Worm (Caenorhabditis elegans) whole organism, late embryonic: ENCODE results near the gene C16C10.2.

Experiments used
- C08G9.2 ChIP-seq: sonication (generic microtip); optimal IDR thresholded peaks from 2 replicates; lab custom pipeline; 2016; ENCODE audit warnings: mild to moderate bottlenecking, missing genetic modification characterization, moderate library complexity, missing compliant biosample characterization
- C38D4.7 ChIP-seq: fragments of 200-800 bp; sonication (Bioruptor generic); optimal IDR thresholded peaks from 2 replicates; lab custom pipeline; 2018; ENCODE audit warnings: mild to moderate bottlenecking, missing genetic modification characterization, moderate library complexity, missing compliant biosample characterization
- F13H6.1 ChIP-seq: sonication (generic microtip); optimal IDR thresholded peaks from 2 replicates; lab custom pipeline; 2016; ENCODE audit warnings: missing genetic modification characterization, missing compliant biosample characterization
- K02D7.2 ChIP-seq: sonication (generic microtip); optimal IDR thresholded peaks from 2 replicates; lab custom pipeline; 2017; ENCODE audit warnings: mild to moderate bottlenecking, missing genetic modification characterization, missing compliant biosample characterization
- T23F11.4 ChIP-seq: fragments of 200-800 bp; sonication (Bioruptor generic); optimal IDR thresholded peaks from 2 replicates; lab custom pipeline; 2018; ENCODE audit warnings: mild to moderate bottlenecking, missing genetic modification characterization, missing compliant biosample characterization
- ahr-1 ChIP-seq: sonication (generic microtip); optimal IDR thresholded peaks from 2 replicates; lab custom pipeline; 2016; ENCODE audit warnings: missing genetic modification characterization, missing compliant biosample characterization
- ceh-18 ChIP-seq: sonication (generic microtip); optimal IDR thresholded peaks from 2 replicates; lab custom pipeline; 2016; ENCODE audit warnings: missing genetic modification characterization, missing compliant biosample characterization
- ceh-2 ChIP-seq: sonication (generic microtip); optimal IDR thresholded peaks from 2 replicates; lab custom pipeline; 2016; ENCODE audit warnings: missing genotype, missing genetic modification characterization, missing compliant biosample characterization
- ceh-22 ChIP-seq: sonication (generic microtip); optimal IDR thresholded peaks from 2 replicates; lab custom pipeline; 2017; ENCODE audit warnings: missing biosample characterization, missing genetic modification characterization
- ceh-30 ChIP-seq: fragments of 150-350 bp; optimal IDR thresholded peaks from 2 replicates; lab custom pipeline; 2014; ENCODE audit warnings: missing biosample characterization, missing genetic modification characterization
- ceh-45 ChIP-seq: fragments of 200-800 bp; sonication (Bioruptor generic); IDR thresholded peaks from 2 replicates; pipeline ENCODE4 v1.3.6; 2022; ENCODE audit warnings: missing genetic modification reagents, missing genetic modification characterization, missing compliant biosample characterization
- ceh-6 ChIP-seq: fragments of 200-800 bp; sonication (Bioruptor generic); optimal IDR thresholded peaks from 2 replicates; lab custom pipeline; 2018; ENCODE audit warnings: mild to moderate bottlenecking, missing genetic modification characterization, missing compliant biosample characterization
- ceh-9 ChIP-seq: sonication (generic microtip); optimal IDR thresholded peaks from 2 replicates; lab custom pipeline; 2016; ENCODE audit warnings: mild to moderate bottlenecking, missing genetic modification characterization, inconsistent platforms, missing compliant biosample characterization
- elt-2 ChIP-seq: sonication (generic microtip); optimal IDR thresholded peaks from 2 replicates; lab custom pipeline; 2016; ENCODE audit warnings: missing genetic modification reagents, missing genetic modification characterization, missing compliant biosample characterization
- elt-4 ChIP-seq: sonication (generic microtip); optimal IDR thresholded peaks from 2 replicates; lab custom pipeline; 2016; ENCODE audit warnings: missing genetic modification characterization, missing compliant biosample characterization
- ets-4 ChIP-seq: sonication (generic microtip); optimal IDR thresholded peaks from 2 replicates; lab custom pipeline; 2016; ENCODE audit warnings: missing genetic modification characterization, missing compliant biosample characterization
- eyg-1 ChIP-seq: sonication (generic microtip); optimal IDR thresholded peaks from 2 replicates; lab custom pipeline; 2016; ENCODE audit warnings: missing genotype, missing genetic modification characterization, missing compliant biosample characterization
- fkh-10 ChIP-seq: fragments of 150-350 bp; optimal IDR thresholded peaks from 2 replicates; lab custom pipeline; 2014; ENCODE audit warnings: missing biosample characterization, missing genetic modification reagents, missing genetic modification characterization
- fkh-6 ChIP-seq: sonication (generic microtip); optimal IDR thresholded peaks from 2 replicates; lab custom pipeline; 2016; ENCODE audit warnings: missing genetic modification characterization, missing compliant biosample characterization
- gmeb-2 ChIP-seq: sonication (generic microtip); optimal IDR thresholded peaks from 2 replicates; lab custom pipeline; 2016; ENCODE audit warnings: missing genetic modification characterization, inconsistent platforms, missing compliant biosample characterization
- hlh-13 ChIP-seq: fragments of 200-800 bp; sonication (Bioruptor generic); optimal IDR thresholded peaks from 2 replicates; lab custom pipeline; 2018; ENCODE audit warnings: mild to moderate bottlenecking, missing genetic modification characterization, missing compliant biosample characterization
- hlh-30 ChIP-seq: sonication (generic microtip); optimal IDR thresholded peaks from 2 replicates; lab custom pipeline; 2017; ENCODE audit warnings: antibody characterized with exemption, missing genetic modification characterization, missing compliant biosample characterization; ENCODE audit not compliant: insufficient read depth
- hlh-6 ChIP-seq: sonication (generic microtip); optimal IDR thresholded peaks from 2 replicates; lab custom pipeline; 2016; ENCODE audit warnings: missing genotype, missing genetic modification characterization, missing compliant biosample characterization
- lin-11 ChIP-seq: fragments of 200-800 bp; sonication (Bioruptor generic); optimal IDR thresholded peaks from 2 replicates; lab custom pipeline; 2018; ENCODE audit warnings: mild to moderate bottlenecking, missing genetic modification characterization, missing compliant biosample characterization
- nfya-1 ChIP-seq: sonication (generic microtip); optimal IDR thresholded peaks from 2 replicates; lab custom pipeline; 2017; ENCODE audit warnings: missing genetic modification characterization, mild to moderate bottlenecking, missing compliant biosample characterization, antibody characterized with exemption, moderate library complexity
- npax-4 ChIP-seq: sonication (generic microtip); optimal IDR thresholded peaks from 2 replicates; lab custom pipeline; 2016; ENCODE audit warnings: missing genetic modification characterization, missing compliant biosample characterization
- odd-2 ChIP-seq: sonication (generic microtip); optimal IDR thresholded peaks from 2 replicates; lab custom pipeline; 2017; ENCODE audit warnings: antibody characterized with exemption, mild to moderate bottlenecking, missing genetic modification characterization, missing compliant biosample characterization
- pat-9 ChIP-seq: fragments of 200-800 bp; sonication (Bioruptor generic); optimal IDR thresholded peaks from 2 replicates; lab custom pipeline; 2018; ENCODE audit warnings: mild to moderate bottlenecking, missing genetic modification characterization, moderate library complexity, missing compliant biosample characterization
- pax-1 ChIP-seq: fragments of 150-350 bp; optimal IDR thresholded peaks from 2 replicates; lab custom pipeline; 2014; ENCODE audit warnings: missing biosample characterization, missing genetic modification characterization
- pha-2 ChIP-seq: sonication (generic microtip); optimal IDR thresholded peaks from 2 replicates; lab custom pipeline; 2017; ENCODE audit warnings: mild to moderate bottlenecking, missing genetic modification characterization, missing compliant biosample characterization
- pros-1 ChIP-seq: fragments of 150-350 bp; optimal IDR thresholded peaks from 2 replicates; lab custom pipeline; 2014; ENCODE audit warnings: missing biosample characterization, missing genetic modification reagents, missing genetic modification characterization
- rnt-1 ChIP-seq: sonication (generic microtip); optimal IDR thresholded peaks from 2 replicates; lab custom pipeline; 2016; ENCODE audit warnings: missing genetic modification characterization, missing compliant biosample characterization
- sox-2 ChIP-seq: fragments of 200-800 bp; sonication (Bioruptor generic); IDR thresholded peaks from 2 replicates; pipeline ENCODE4 v1.3.6; 2022; ENCODE audit warnings: missing genetic modification reagents, missing genetic modification characterization, missing compliant biosample characterization
- syd-9 ChIP-seq: sonication (generic microtip); optimal IDR thresholded peaks from 2 replicates; lab custom pipeline; 2016; ENCODE audit warnings: mild to moderate bottlenecking, missing genetic modification characterization, moderate library complexity, missing compliant biosample characterization
- tbx-2 ChIP-seq: sonication (generic microtip); optimal IDR thresholded peaks from 2 replicates; lab custom pipeline; 2016; ENCODE audit warnings: missing genetic modification characterization, missing compliant biosample characterization
- ttx-3 ChIP-seq: sonication (generic microtip); optimal IDR thresholded peaks from 2 replicates; lab custom pipeline; 2016; ENCODE audit warnings: missing genetic modification reagents, missing genetic modification characterization, missing compliant biosample characterization
- unc-42 ChIP-seq: sonication (generic microtip); optimal IDR thresholded peaks from 2 replicates; lab custom pipeline; 2016; ENCODE audit warnings: missing genotype, missing genetic modification characterization, missing compliant biosample characterization
- unc-55 ChIP-seq: sonication (generic microtip); optimal IDR thresholded peaks from 2 replicates; lab custom pipeline; 2017; ENCODE audit warnings: missing biosample characterization, missing genetic modification reagents, missing genetic modification characterization
- zip-5 ChIP-seq: sonication (generic microtip); optimal IDR thresholded peaks from 2 replicates; lab custom pipeline; 2016; ENCODE audit warnings: missing genetic modification characterization, missing compliant biosample characterization
- ztf-16 ChIP-seq: sonication (generic microtip); optimal IDR thresholded peaks from 2 replicates; lab custom pipeline; 2017; ENCODE audit warnings: missing genetic modification characterization, missing compliant biosample characterization

Gene C16C10.2

DNA sequence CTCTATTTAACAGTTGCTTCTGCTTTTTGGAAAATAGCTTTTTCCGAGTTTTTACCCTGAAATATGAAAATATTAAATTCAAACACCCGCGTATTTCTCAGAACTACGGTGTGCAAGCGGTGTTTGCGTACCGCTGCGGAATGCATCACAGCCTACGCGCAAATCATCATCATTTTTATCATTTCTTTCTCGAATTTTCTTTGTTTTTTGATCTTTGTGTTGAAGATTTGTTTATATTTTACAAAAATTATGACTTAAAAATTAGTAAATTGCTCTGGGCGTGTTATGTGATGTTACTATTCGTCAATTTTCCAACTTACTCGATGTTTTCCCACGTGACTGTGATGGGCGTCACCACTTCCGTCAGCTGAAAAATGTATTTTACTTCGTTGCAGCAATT, 27.5 kb downstream of the C16C10.2 start (continued):
- TF ChIP-seq elt-4 (no peak), elt-2 (tag; lab: Kevin White, UChicago) (peak; percentile 36), tbx-2 (tag; lab: Kevin White, UChicago) (peak; percentile 5), eyg-1 (tag; lab: Kevin White, UChicago) (no peak), ceh-2 (tag; lab: Kevin White, UChicago) (no peak), syd-9 (tag; lab: Kevin White, UChicago) (no peak), gmeb-2 (tag; lab: Kevin White, UChicago) (no peak), fkh-10 (GFP tag; lab: Kevin White, UChicago) (no peak), pros-1 (tag; lab: Kevin White, UChicago) (no peak), ets-4 (tag; lab: Kevin White, UChicago) (no peak), K02D7.2 (tag; lab: Kevin White, UChicago) (no peak), rnt-1 (tag; lab: Kevin White, UChicago) (no peak), hlh-6 (tag; lab: Kevin White, UChicago) (no peak), hlh-30 (tag; lab: Kevin White, UChicago) (peak; percentile 1), nfya-1 (peak; percentile 81), unc-55 (GFP tag; lab: Kevin White, UChicago) (peak; percentile 74), ceh-18 (peak; percentile 15), ceh-22 (no peak), fkh-6 (tag; lab: Kevin White, UChicago) (no peak), pha-2 (no peak), odd-2 (tag; lab: Kevin White, UChicago) (no peak), ztf-16 (tag; lab: Kevin White, UChicago) (no peak), hlh-13 (GFP tag; lab: Kevin White, UChicago) (no peak), npax-4 (tag; lab: Kevin White, UChicago) (no peak)

DNA sequence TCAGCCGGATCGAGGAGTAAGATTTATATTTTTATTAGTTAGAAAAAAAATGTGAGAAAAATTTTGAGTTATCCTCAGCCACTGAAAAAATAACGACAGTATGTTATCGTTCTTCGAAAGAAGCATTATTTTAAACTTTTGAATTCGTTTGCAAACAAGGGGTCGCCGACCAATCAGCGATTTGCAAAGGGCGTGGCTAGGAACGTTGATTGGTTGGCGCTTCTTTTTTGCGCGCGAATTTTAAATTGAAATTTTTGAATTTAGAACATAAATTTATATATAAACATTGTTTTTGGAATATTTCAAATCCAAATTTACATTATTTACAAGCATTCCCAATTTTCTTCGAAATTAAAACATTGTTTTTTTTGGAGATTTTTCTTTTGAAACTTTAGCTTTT, 35.3 kb downstream of the C16C10.2 start:
- TF ChIP-seq ttx-3 (tag; lab: Kevin White, UChicago) (no peak), nfya-1 (peak; percentile 79), pax-1 (no peak)

DNA sequence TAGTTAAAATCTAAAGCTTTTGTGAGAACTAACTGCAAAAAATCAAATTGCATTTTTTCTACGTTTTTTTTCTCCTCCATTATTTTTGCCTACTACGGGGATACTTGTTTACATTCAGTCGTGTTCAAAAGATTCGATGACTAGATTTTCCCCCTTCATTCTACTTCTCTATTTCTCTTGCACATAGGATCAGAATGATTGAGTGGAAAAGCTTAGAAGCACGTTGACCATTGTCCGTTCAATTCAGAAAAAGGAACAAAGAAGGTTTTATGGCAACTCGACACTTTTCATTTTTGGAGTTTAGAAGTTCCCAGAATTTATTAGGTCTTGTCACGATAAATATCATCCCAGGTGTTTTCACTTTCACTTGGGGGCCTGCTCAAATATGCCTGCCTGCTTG, 41.3 kb downstream of the C16C10.2 start:
- no peak for TF ChIP-seq npax-4 (tag; lab: Kevin White, UChicago)
- no peak for TF ChIP-seq ceh-45 (GFP tag; lab: Robert Waterston, UW)
- no peak for TF ChIP-seq pat-9 (tag; lab: Kevin White, UChicago)
- TF ChIP-seq tbx-2 (tag; lab: Kevin White, UChicago), result no peak
- TF ChIP-seq ceh-18, result no peak
- TF ChIP-seq F13H6.1 (tag; lab: Kevin White, UChicago), result no peak
- TF ChIP-seq pros-1 (tag; lab: Kevin White, UChicago), result no peak
- no peak for TF ChIP-seq unc-55 (GFP tag; lab: Kevin White, UChicago)
- TF ChIP-seq zip-5 (tag; lab: Kevin White, UChicago), result no peak
- TF ChIP-seq pha-2, result no peak
- no peak for TF ChIP-seq ttx-3 (tag; lab: Kevin White, UChicago)
- no peak for TF ChIP-seq fkh-6 (tag; lab: Kevin White, UChicago)
- no peak for TF ChIP-seq lin-11
- no peak for TF ChIP-seq ceh-30
- TF ChIP-seq ahr-1 (tag; lab: Kevin White, UChicago), result no peak
- TF ChIP-seq unc-42 (tag; lab: Kevin White, UChicago), result no peak
- no peak for TF ChIP-seq C38D4.7 (GFP tag; lab: Kevin White, UChicago)
- TF ChIP-seq ceh-6 (GFP tag; lab: Kevin White, UChicago), result no peak

DNA sequence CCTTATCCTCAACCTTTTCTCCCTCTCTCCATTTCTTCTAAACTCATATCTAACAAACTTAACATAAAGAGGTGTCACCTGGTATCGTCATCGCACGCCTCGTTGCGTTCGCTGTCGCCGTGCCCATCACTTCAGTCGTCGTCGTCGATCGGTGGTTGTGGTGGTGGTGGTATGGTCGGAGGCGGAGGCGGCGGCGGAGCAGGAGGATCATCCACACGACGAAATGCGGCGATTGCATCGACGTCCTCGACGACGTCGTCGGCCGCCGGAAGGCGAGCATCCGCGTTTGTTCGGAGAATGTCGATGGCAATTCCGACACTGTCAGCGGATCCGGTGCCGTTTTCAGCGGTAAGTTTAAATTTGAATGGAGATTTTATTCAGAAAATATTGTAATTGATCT, 44.4 kb downstream of the C16C10.2 start:
- TF ChIP-seq ceh-9 (tag; lab: Kevin White, UChicago) (no peak), elt-4 (no peak), sox-2 (no peak), hlh-6 (tag; lab: Kevin White, UChicago) (no peak), C08G9.2 (tag; lab: Kevin White, UChicago) (no peak), T23F11.4 (GFP tag; lab: Kevin White, UChicago) (no peak)
- TF ChIP-seq, all 69 proteins: peak for 0
